Fruit fly (Drosophila melanogaster) whole organism, prepupa: Measurements from ENCODE around the gene UQCR-Q.

ENCODE experiments used
- CG10631 ChIP-seq: fragments of 200-800 bp; sonication (Bioruptor generic); optimal IDR thresholded peaks from 2 replicates; lab custom pipeline; 2016; ENCODE audit warnings: missing biosample characterization, missing genetic modification characterization
- CG11762 ChIP-seq: fragments of 200-800 bp; sonication (Bioruptor generic); optimal IDR thresholded peaks from 3 replicates; lab custom pipeline; 2016; ENCODE audit warnings: missing biosample characterization, missing genetic modification characterization; ENCODE audit not compliant: insufficient read depth
- CG11902 ChIP-seq: fragments of 200-800 bp; sonication (Bioruptor generic); optimal IDR thresholded peaks from 3 replicates; lab custom pipeline; 2016; ENCODE audit warnings: missing biosample characterization, missing genetic modification characterization
- CG1621 ChIP-seq: fragments of 200-800 bp; sonication (Bioruptor generic); optimal IDR thresholded peaks from 3 replicates; lab custom pipeline; 2018; ENCODE audit warnings: missing biosample characterization, mild to moderate bottlenecking, missing genetic modification characterization
- CG16779 ChIP-seq: fragments of 200-800 bp; sonication (Bioruptor generic); optimal IDR thresholded peaks from 3 replicates; lab custom pipeline; 2017; ENCODE audit warnings: missing biosample characterization, mild to moderate bottlenecking, missing genetic modification characterization
- CG31627 ChIP-seq: fragments of 200-800 bp; sonication (Bioruptor generic); optimal IDR thresholded peaks from 3 replicates; lab custom pipeline; 2016; ENCODE audit warnings: missing biosample characterization, missing genetic modification characterization
- CG34406 ChIP-seq: fragments of 200-800 bp; sonication (Bioruptor generic); optimal IDR thresholded peaks from 3 replicates; lab custom pipeline; 2016; ENCODE audit warnings: missing biosample characterization, missing genetic modification characterization
- CG3919 ChIP-seq: fragments of 200-800 bp; sonication (Bioruptor generic); optimal IDR thresholded peaks from 3 replicates; lab custom pipeline; 2016; ENCODE audit warnings: missing biosample characterization, missing genetic modification characterization
- CG4318 ChIP-seq: fragments of 200-800 bp; sonication (Bioruptor generic); optimal IDR thresholded peaks from 3 replicates; lab custom pipeline; 2017; ENCODE audit warnings: missing biosample characterization, mild to moderate bottlenecking, missing genetic modification characterization
- CG6808 ChIP-seq: fragments of 200-800 bp; sonication (Bioruptor generic); optimal IDR thresholded peaks from 3 replicates; lab custom pipeline; 2017; ENCODE audit warnings: missing biosample characterization, missing genetic modification characterization, mild to moderate bottlenecking, moderate library complexity, missing genetic modification reagents
- CG7368 ChIP-seq: fragments of 200-800 bp; sonication (Bioruptor generic); optimal IDR thresholded peaks from 3 replicates; lab custom pipeline; 2016; ENCODE audit warnings: missing biosample characterization, missing genetic modification characterization
- CG8119 ChIP-seq: fragments of 200-800 bp; sonication (Bioruptor generic); IDR thresholded peaks from 3 replicates; pipeline ENCODE4 v1.3.6; 2022; ENCODE audit warnings: missing biosample characterization, missing genetic modification characterization
- CG8319 ChIP-seq: fragments of 200-800 bp; sonication (Bioruptor generic); optimal IDR thresholded peaks from 3 replicates; lab custom pipeline; 2016; ENCODE audit warnings: missing biosample characterization, missing genetic modification characterization
- CG8632 ChIP-seq: fragments of 200-800 bp; sonication (Bioruptor generic); optimal IDR thresholded peaks from 3 replicates; lab custom pipeline; 2016; ENCODE audit warnings: missing biosample characterization, missing genetic modification characterization
- Eip75B ChIP-seq: fragments of 200-800 bp; sonication (Bioruptor generic); optimal IDR thresholded peaks from 3 replicates; lab custom pipeline; 2016; ENCODE audit warnings: missing biosample characterization, missing genetic modification characterization
- Hr38 ChIP-seq: sonication (Bioruptor generic); optimal IDR thresholded peaks from 2 replicates; lab custom pipeline; 2016; ENCODE audit warnings: missing biosample characterization, missing genetic modification characterization
- Hr39 ChIP-seq: fragments of 200-800 bp; sonication (Bioruptor generic); optimal IDR thresholded peaks from 2 replicates; lab custom pipeline; 2016; ENCODE audit warnings: missing biosample characterization, missing genetic modification characterization
- Hr4 ChIP-seq: fragments of 200-800 bp; sonication (Bioruptor generic); optimal IDR thresholded peaks from 3 replicates; lab custom pipeline; 2016; ENCODE audit warnings: missing biosample characterization, missing genetic modification characterization
- Met ChIP-seq: fragments of 200-800 bp; sonication (Bioruptor generic); optimal IDR thresholded peaks from 3 replicates; lab custom pipeline; 2016; ENCODE audit warnings: missing biosample characterization, missing genetic modification characterization
- Sox102F ChIP-seq: fragments of 200-800 bp; sonication (Bioruptor generic); optimal IDR thresholded peaks from 2 replicates; lab custom pipeline; 2016; ENCODE audit warnings: missing biosample characterization, mild to moderate bottlenecking, missing genetic modification characterization
- Sox14 ChIP-seq: fragments of 200-800 bp; sonication (Bioruptor generic); optimal IDR thresholded peaks from 3 replicates; lab custom pipeline; 2016; ENCODE audit warnings: missing biosample characterization, missing genetic modification characterization
- acj6 ChIP-seq: fragments of 200-800 bp; sonication (Bioruptor generic); optimal IDR thresholded peaks from 3 replicates; lab custom pipeline; 2016; ENCODE audit warnings: missing biosample characterization, missing genetic modification characterization
- cyc ChIP-seq: fragments of 200-800 bp; sonication (Bioruptor generic); optimal IDR thresholded peaks from 3 replicates; lab custom pipeline; 2016; ENCODE audit warnings: missing biosample characterization, missing genetic modification characterization
- eg ChIP-seq: fragments of 200-800 bp; sonication (Bioruptor generic); IDR thresholded peaks from 3 replicates; pipeline ENCODE4 v1.3.6; 2022; ENCODE audit warnings: missing biosample characterization, missing genetic modification characterization
- esn ChIP-seq: fragments of 200-800 bp; sonication (Bioruptor generic); optimal IDR thresholded peaks from 2 replicates; lab custom pipeline; 2016; ENCODE audit warnings: missing biosample characterization, mild to moderate bottlenecking, missing genetic modification characterization, moderate library complexity
- fd59A ChIP-seq: fragments of 200-800 bp; sonication (Bioruptor generic); optimal IDR thresholded peaks from 2 replicates; lab custom pipeline; 2017; ENCODE audit warnings: missing biosample characterization, mild to moderate bottlenecking, missing genetic modification characterization, missing genetic modification reagents
- fd85E ChIP-seq: fragments of 200-800 bp; sonication (Bioruptor generic); optimal IDR thresholded peaks from 3 replicates; lab custom pipeline; 2016; ENCODE audit warnings: missing biosample characterization, missing genetic modification characterization
- lz ChIP-seq: fragments of 200-800 bp; sonication (Bioruptor generic); optimal IDR thresholded peaks from 3 replicates; lab custom pipeline; 2016; ENCODE audit warnings: missing biosample characterization, missing genetic modification characterization
- net ChIP-seq: fragments of 200-800 bp; sonication (Bioruptor generic); optimal IDR thresholded peaks from 3 replicates; lab custom pipeline; 2016; ENCODE audit warnings: missing biosample characterization, missing genetic modification characterization
- pdm3 ChIP-seq: fragments of 200-800 bp; sonication (Bioruptor generic); optimal IDR thresholded peaks from 3 replicates; lab custom pipeline; 2016; ENCODE audit warnings: missing biosample characterization, missing genetic modification characterization
- salr ChIP-seq, 2 experiments: fragments of 200-800 bp; sonication (Bioruptor generic); optimal IDR thresholded peaks; 3 replicates each; lab custom pipeline; 2016 to 2018; ENCODE audit warnings: missing biosample characterization in 2 of 2, missing genetic modification characterization in 2 of 2, mild to moderate bottlenecking in 1 of 2
- ss ChIP-seq, 2 experiments: fragments of 200-800 bp; sonication (Bioruptor generic); optimal IDR thresholded peaks; 2 replicates in 1 of 2; 3 replicates in 1 of 2; lab custom pipeline; 2017 to 2018; ENCODE audit warnings: mild to moderate bottlenecking in 2 of 2, missing biosample characterization in 2 of 2, missing genetic modification characterization in 2 of 2, moderate library complexity in 1 of 2
- vri ChIP-seq: fragments of 200-800 bp; sonication (Bioruptor generic); optimal IDR thresholded peaks from 3 replicates; lab custom pipeline; 2016; ENCODE audit warnings: missing biosample characterization, mild to moderate bottlenecking, missing genetic modification characterization

The UQCR-Q gene

DNA sequence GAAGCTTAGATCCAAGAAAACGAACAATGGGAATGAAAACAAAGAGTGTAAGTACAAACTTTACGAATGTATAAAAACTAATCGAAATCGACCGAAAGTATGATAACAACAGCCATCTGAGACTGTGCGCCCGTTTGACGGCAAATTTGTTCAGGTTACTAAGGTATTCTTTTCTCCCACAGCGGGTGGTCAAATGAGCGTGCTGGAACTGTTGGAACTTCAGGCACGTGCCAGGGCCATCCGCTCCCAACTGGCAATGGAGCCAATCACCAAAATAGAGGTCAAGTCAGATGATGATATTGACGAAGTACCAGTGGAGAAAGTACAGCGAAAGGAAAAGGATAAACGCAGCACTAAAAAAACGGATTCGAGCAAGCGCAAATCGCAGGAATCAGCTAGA lies 38.2 kb upstream of the UQCR-Q start, which contains the start of gene CG12229:
TSS of gene CG12229 (minus strand) at position 101 of the 400 bp plus-strand sequence.
- TF ChIP-seq CG6808 (GFP tag; lab: Kevin White, UChicago) (no peak), acj6 (no peak), CG16779 (tag; lab: Kevin White, UChicago) (no peak), salr (GFP tag; optimal IDR thresholded peaks at IDR 0.05; lab: Kevin White, UChicago) (no peak), CG8632 (GFP tag; lab: Kevin White, UChicago) (no peak), Hr4 (GFP tag; lab: Kevin White, UChicago) (no peak), esn (GFP tag; lab: Kevin White, UChicago) (no peak), cyc (GFP tag; lab: Kevin White, UChicago) (no peak), fd59A (no peak), CG11902 (GFP tag; lab: Kevin White, UChicago) (no peak), Sox14 (no peak), CG8319 (no peak), CG31627 (no peak), Hr38 (GFP tag; lab: Kevin White, UChicago) (no peak), CG1621 (tag; lab: Kevin White, UChicago) (no peak), CG34406 (GFP tag; lab: Kevin White, UChicago) (no peak), fd85E (no peak), eg (GFP tag; lab: Robert Waterston, UW) (no peak), lz (GFP tag; lab: Kevin White, UChicago) (no peak), Met (GFP tag; lab: Kevin White, UChicago) (no peak)

DNA sequence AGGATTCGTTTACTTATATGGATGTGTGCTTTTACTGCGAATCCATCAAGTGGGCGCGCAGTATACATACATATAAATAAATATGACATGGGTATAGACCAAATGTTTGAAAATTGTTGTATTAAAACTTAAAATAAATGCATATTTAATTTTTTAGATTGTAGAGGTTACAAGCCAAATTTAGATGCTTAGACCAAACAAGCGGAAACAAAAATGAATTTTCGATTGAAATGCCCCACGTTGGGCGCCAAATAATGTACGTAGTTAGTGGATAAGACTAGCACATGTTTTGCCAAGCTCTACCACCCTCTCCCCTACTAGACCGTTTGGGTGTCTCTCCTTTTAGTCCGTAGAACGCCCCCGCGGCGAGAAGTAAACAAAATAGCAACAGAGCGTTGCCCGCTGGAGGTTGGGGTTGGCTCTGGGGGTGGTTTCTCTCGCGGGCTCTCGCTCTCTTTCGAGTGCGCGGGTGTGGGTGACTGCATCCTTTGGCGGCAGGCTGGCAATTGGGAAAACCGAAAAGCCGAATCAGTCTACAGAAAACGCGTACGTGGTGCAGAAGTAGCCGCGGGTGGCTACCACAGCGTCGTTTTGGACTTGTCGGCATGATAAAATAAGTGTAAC lies 35.6 kb upstream of the UQCR-Q start, which contains the start of gene CG18265:
TSS of gene CG18265 (plus strand) at position 530 of the 624 bp plus-strand sequence.
- no peak for TF ChIP-seq CG8119 (GFP tag; lab: Robert Waterston, UW)
- TF ChIP-seq CG10631: no peak
- no peak for TF ChIP-seq Hr4 (GFP tag; lab: Kevin White, UChicago)
- TF ChIP-seq CG7368 (GFP tag; lab: Kevin White, UChicago): peak; percentile 4
- TF ChIP-seq Hr39 (GFP tag; lab: Kevin White, UChicago): no peak
- TF ChIP-seq, all 60 proteins: peak for 1

DNA sequence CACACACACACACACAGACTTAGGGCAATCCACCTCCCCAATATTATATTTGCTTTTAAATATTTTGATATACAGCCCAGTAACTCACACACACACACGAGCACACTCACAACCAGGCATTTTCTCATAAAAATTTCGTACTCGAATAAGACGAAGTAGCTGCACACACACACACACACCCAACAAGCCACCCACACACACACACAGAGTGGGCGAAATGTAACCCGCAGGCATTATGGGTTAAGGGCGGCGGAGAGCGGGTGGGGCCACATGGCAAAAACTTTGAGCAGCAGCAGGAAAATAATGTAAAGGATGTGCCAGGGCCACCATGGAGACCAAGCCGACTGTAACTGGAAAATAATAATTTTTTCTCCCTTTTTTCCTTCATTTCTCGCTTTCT lies 33.0 kb upstream of the UQCR-Q start:
- TF ChIP-seq fd85E: no peak
- no peak for TF ChIP-seq Sox102F
- TF ChIP-seq fd59A: no peak
- no peak for TF ChIP-seq lz (GFP tag; lab: Kevin White, UChicago)
- TF ChIP-seq CG4318: no peak
- no peak for TF ChIP-seq net (GFP tag; lab: Kevin White, UChicago)
- TF ChIP-seq CG6808 (GFP tag; lab: Kevin White, UChicago): no peak
- no peak for TF ChIP-seq ss (GFP tag; optimal IDR thresholded peaks at IDR 0.05; lab: Kevin White, UChicago)
- TF ChIP-seq eg (GFP tag; lab: Robert Waterston, UW): no peak
- no peak for TF ChIP-seq Eip75B (GFP tag; lab: Kevin White, UChicago)
- TF ChIP-seq CG11762 (GFP tag; lab: Kevin White, UChicago): no peak
- no peak for TF ChIP-seq esn (GFP tag; lab: Kevin White, UChicago)
- no peak for TF ChIP-seq vri (GFP tag; lab: Kevin White, UChicago)

- TF ChIP-seq CG3919 (GFP tag; lab: Kevin White, UChicago): no peak
- no peak for TF ChIP-seq CG11902 (GFP tag; lab: Kevin White, UChicago)
- TF ChIP-seq pdm3 (GFP tag; lab: Kevin White, UChicago): no peak
These were observed 30.0 kb upstream of the UQCR-Q start for dm6 chr3L:17444569-17444968.
